Fruit fly (Drosophila melanogaster) whole organism, adult: ENCODE results near the gene mid.

ENCODE experiments used
- CG14711 ChIP-seq: fragments of 200-800 bp; sonication (Bioruptor generic); optimal IDR thresholded peaks from 2 replicates; lab custom pipeline; 2018; ENCODE audit warnings: missing biosample characterization, mild to moderate bottlenecking, missing genetic modification characterization, moderate library complexity
- CG33017 ChIP-seq: fragments of 200-800 bp; sonication (Bioruptor generic); optimal IDR thresholded peaks from 2 replicates; lab custom pipeline; 2018; ENCODE audit warnings: missing biosample characterization, mild to moderate bottlenecking, missing genetic modification characterization, moderate library complexity
- CG7045 ChIP-seq: fragments of 200-800 bp; sonication (Bioruptor generic); optimal IDR thresholded peaks from 2 replicates; lab custom pipeline; 2017; ENCODE audit warnings: missing biosample characterization, mild to moderate bottlenecking, missing genetic modification characterization
- Crg-1 ChIP-seq: fragments of 200-800 bp; sonication (Bioruptor generic); optimal IDR thresholded peaks from 2 replicates; lab custom pipeline; 2016; ENCODE audit warnings: missing biosample characterization, missing genetic modification characterization
- cic ChIP-seq: fragments of 200-800 bp; sonication (Bioruptor generic); optimal IDR thresholded peaks from 2 replicates; lab custom pipeline; 2017; ENCODE audit warnings: missing biosample characterization, mild to moderate bottlenecking, missing genetic modification characterization, moderate library complexity

dm6 chr2L:5431988-5432597 lies 29.3 kb upstream of the mid start:
- no peak for TF ChIP-seq CG14711 (tag; lab: Kevin White, UChicago)
- TF ChIP-seq Crg-1, result no peak
- no peak for TF ChIP-seq CG33017 (tag; lab: Kevin White, UChicago)
- TF ChIP-seq cic, result no peak
- no peak for TF ChIP-seq CG7045 (GFP tag; lab: Kevin White, UChicago)
